Worm (Caenorhabditis elegans): ENCODE results near the gene T28F3.9.

- TF ChIP-seq efl-1 (GFP tag; optimal IDR thresholded peaks at IDR 0.05) (no peak), pha-4 (tag; optimal IDR thresholded peaks at IDR 0.05) (no peak), sea-2 (GFP tag; IDR thresholded peaks at IDR 0.05) (no peak), egrh-3 (GFP tag; IDR thresholded peaks at IDR 0.05) (no peak), madf-6 (GFP tag; IDR thresholded peaks at IDR 0.05) (no peak), T26A5.8 (tag; optimal IDR thresholded peaks at IDR 0.05) (no peak), madf-10 (tag; optimal IDR thresholded peaks at IDR 0.05) (no peak), C06A6.2 (GFP tag; conservative IDR thresholded peaks at IDR 0.05) (no peak), mxl-1 (tag; optimal IDR thresholded peaks at IDR 0.05) (no peak), T07F8.4 (tag; optimal IDR thresholded peaks at IDR 0.05) (no peak)
Observed at ce11 chrIV:17267304-17267891, 40.9 kb upstream of the T28F3.9 start.
